Worm (Caenorhabditis elegans) whole organism, L4 larva: Measurements from ENCODE around the gene str-193.

Experiments used
- F10B5.3 ChIP-seq: sonication (generic microtip); optimal IDR thresholded peaks from 2 replicates; lab custom pipeline; 2016; ENCODE audit warnings: mild to moderate bottlenecking, missing genetic modification characterization, missing compliant biosample characterization
- Y48G9A.11 ChIP-seq: fragments of 200-800 bp; sonication (Bioruptor generic); IDR thresholded peaks from 2 replicates; pipeline ENCODE4 v1.3.6; 2022; ENCODE audit warnings: missing genetic modification reagents, missing genetic modification characterization, missing compliant biosample characterization
- arid-1 ChIP-seq: fragments of 200-800 bp; sonication (Bioruptor generic); conservative IDR thresholded peaks from 2 replicates; pipeline ENCODE4 v1.3.6; 2022; ENCODE audit warnings: missing genetic modification reagents, missing genetic modification characterization, missing compliant biosample characterization
- ceh-44 ChIP-seq: fragments of 200-800 bp; sonication (Bioruptor generic); IDR thresholded peaks from 2 replicates; pipeline ENCODE4 v1.3.6; 2022; ENCODE audit warnings: missing genetic modification reagents, missing genetic modification characterization, missing compliant biosample characterization
- ces-1 ChIP-seq: fragments of 150-350 bp; sonication (generic microtip); optimal IDR thresholded peaks from 4 replicates; lab custom pipeline; 2014; ENCODE audit warnings: missing biosample characterization, missing genetic modification reagents, missing genetic modification characterization
- daf-8 ChIP-seq: fragments of 200-800 bp; sonication (Bioruptor generic); IDR thresholded peaks from 2 replicates; pipeline ENCODE4 v1.3.6; 2022; ENCODE audit warnings: missing genetic modification characterization, missing compliant biosample characterization
- dmd-6 ChIP-seq: fragments of 200-800 bp; sonication (Bioruptor generic); IDR thresholded peaks from 2 replicates; pipeline ENCODE4 v1.3.6; 2022; ENCODE audit warnings: missing genetic modification reagents, missing genetic modification characterization, missing compliant biosample characterization
- fkh-10 ChIP-seq: fragments of 150-350 bp; optimal IDR thresholded peaks from 2 replicates; lab custom pipeline; 2014; ENCODE audit warnings: missing biosample characterization, missing genetic modification reagents, missing genetic modification characterization
- hlh-30 ChIP-seq: sonication (generic microtip); optimal IDR thresholded peaks from 2 replicates; lab custom pipeline; 2017; ENCODE audit warnings: antibody characterized with exemption, mild to moderate bottlenecking, missing genetic modification characterization, missing compliant biosample characterization; ENCODE audit not compliant: insufficient read depth
- jun-1 ChIP-seq: fragments of 150-350 bp; optimal IDR thresholded peaks from 2 replicates; lab custom pipeline; 2014; ENCODE audit warnings: missing biosample characterization, missing genetic modification reagents, missing genetic modification characterization
- lsy-2 ChIP-seq, 2 experiments: fragments of 150-350 bp in 1 of 2; sonication (generic microtip) in 1 of 2; optimal IDR thresholded peaks; 2 replicates each; lab custom pipeline; 2014 to 2017; ENCODE audit warnings: missing biosample characterization in 2 of 2, missing genetic modification characterization in 2 of 2
- mdl-1 ChIP-seq, 2 experiments: fragments of 150-350 bp in 1 of 2; sonication (generic microtip) in 1 of 2; optimal IDR thresholded peaks; 2 replicates each; lab custom pipeline; 2014 to 2017; ENCODE audit warnings: missing biosample characterization in 2 of 2, missing genetic modification characterization in 2 of 2
- nhr-11 ChIP-seq: fragments of 150-350 bp; optimal IDR thresholded peaks from 2 replicates; lab custom pipeline; 2014; ENCODE audit warnings: missing biosample characterization, missing genetic modification characterization
- nhr-25 ChIP-seq: sonication (generic microtip); optimal IDR thresholded peaks from 2 replicates; lab custom pipeline; 2017; ENCODE audit warnings: missing genetic modification characterization, mild to moderate bottlenecking, missing compliant biosample characterization, antibody characterized with exemption, moderate library complexity, borderline replicate concordance; ENCODE audit not compliant: insufficient read depth
- nhr-42 ChIP-seq: fragments of 200-800 bp; sonication (Bioruptor generic); IDR thresholded peaks from 2 replicates; pipeline ENCODE4 v1.3.6; 2022; ENCODE audit warnings: missing genetic modification characterization, missing compliant biosample characterization
- nhr-48 ChIP-seq: sonication (generic microtip); optimal IDR thresholded peaks from 2 replicates; lab custom pipeline; 2016; ENCODE audit warnings: mild to moderate bottlenecking, missing genetic modification characterization, missing compliant biosample characterization
- nhr-76 ChIP-seq: fragments of 150-350 bp; optimal IDR thresholded peaks from 2 replicates; lab custom pipeline; 2014; ENCODE audit warnings: missing biosample characterization, missing genetic modification characterization
- nhr-77 ChIP-seq: fragments of 150-350 bp; optimal IDR thresholded peaks from 2 replicates; lab custom pipeline; 2014; ENCODE audit warnings: missing biosample characterization, missing genetic modification characterization
- pha-4 ChIP-seq, 2 experiments: fragments of 150-350 bp in 1 of 2; fragments of 200-800 bp in 1 of 2; sonication (Bioruptor generic) in 1 of 2; IDR thresholded peaks in 1 of 2; optimal IDR thresholded peaks in 1 of 2; 2 replicates each; pipeline versions ENCODE4 v1.3.6 to Lab custom; 2014 to 2022; ENCODE audit warnings: missing genetic modification characterization in 2 of 2, missing genetic modification reagents in 2 of 2, missing biosample characterization in 1 of 2, missing compliant biosample characterization in 1 of 2
- php-3 ChIP-seq: fragments of 200-800 bp; sonication (Bioruptor generic); IDR thresholded peaks from 2 replicates; pipeline ENCODE4 v1.3.6; 2022; ENCODE audit warnings: missing genetic modification reagents, missing genetic modification characterization, missing compliant biosample characterization
- sdz-12 ChIP-seq: fragments of 200-800 bp; sonication (Bioruptor generic); optimal IDR thresholded peaks from 2 replicates; lab custom pipeline; 2018; ENCODE audit warnings: mild to moderate bottlenecking, missing genetic modification characterization, missing compliant biosample characterization
- set-16 ChIP-seq: fragments of 200-800 bp; sonication (Bioruptor generic); IDR thresholded peaks from 2 replicates; pipeline ENCODE4 v1.3.6; 2022; ENCODE audit warnings: missing genetic modification reagents, missing genetic modification characterization, missing compliant biosample characterization
- skn-1 ChIP-seq: fragments of 150-350 bp; optimal IDR thresholded peaks from 2 replicates; lab custom pipeline; 2014; ENCODE audit warnings: missing biosample characterization, missing genetic modification characterization
- snpc-1.2 ChIP-seq: fragments of 200-800 bp; sonication (Bioruptor generic); IDR thresholded peaks from 2 replicates; pipeline ENCODE4 v1.3.6; 2022; ENCODE audit warnings: missing genetic modification reagents, missing genetic modification characterization, missing compliant biosample characterization
- tag-97 ChIP-seq: fragments of 200-800 bp; sonication (Bioruptor generic); IDR thresholded peaks from 2 replicates; pipeline ENCODE4 v1.3.6; 2022; ENCODE audit warnings: missing genetic modification characterization, missing compliant biosample characterization
- tra-1 ChIP-seq: fragments of 200-800 bp; sonication (Bioruptor generic); IDR thresholded peaks from 2 replicates; pipeline ENCODE4 v1.3.6; 2022; ENCODE audit warnings: missing genetic modification reagents, missing genetic modification characterization, missing compliant biosample characterization
- unc-62 ChIP-seq, 3 experiments: fragments of 150-350 bp in 1 of 3; sonication (generic microtip); optimal IDR thresholded peaks in 2 of 3; peaks in 1 of 3; 1 replicate in 1 of 3; 2 replicates in 2 of 3; lab custom pipeline; 2014 to 2017; ENCODE audit warnings: missing biosample characterization in 3 of 3, missing genetic modification characterization in 3 of 3, missing genetic modification reagents in 3 of 3, missing genotype in 1 of 3
- zfp-3 ChIP-seq: fragments of 200-800 bp; sonication (Bioruptor generic); conservative IDR thresholded peaks from 2 replicates; pipeline ENCODE4 v1.3.6; 2022; ENCODE audit warnings: missing genetic modification reagents, missing genetic modification characterization, missing compliant biosample characterization

str-193 gene

DNA sequence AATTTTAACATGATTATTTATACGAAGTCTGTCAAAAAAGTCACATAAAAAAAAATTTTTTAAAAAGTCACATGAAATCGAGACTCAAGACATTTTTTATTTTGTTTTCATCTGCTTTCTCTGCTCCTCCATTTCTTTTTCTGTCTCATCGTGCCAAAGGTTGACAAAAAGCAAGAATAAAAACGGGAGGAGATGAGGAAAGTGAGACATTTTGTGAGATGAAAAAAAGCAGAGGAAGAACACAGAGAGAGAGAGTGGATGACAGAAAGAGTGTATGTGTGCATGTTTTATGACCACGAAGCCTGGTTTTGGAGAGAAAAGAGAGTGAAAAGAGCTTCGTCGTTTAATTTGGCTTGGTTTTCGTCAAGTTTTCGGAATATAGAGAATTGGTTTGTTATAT, 32.2 kb upstream of the str-193 start:
- no peak for TF ChIP-seq zfp-3 (GFP tag; lab: Robert Waterston, UW)
- peak; percentile 43 for TF ChIP-seq hlh-30 (tag; lab: Kevin White, UChicago)
- TF ChIP-seq nhr-48 (tag; lab: Kevin White, UChicago) = no peak
- peak in 1 of 2 experiments; percentile 32 for TF ChIP-seq lsy-2 (tag; optimal IDR thresholded peaks at IDR 0.05; lab: Kevin White, UChicago)

DNA sequence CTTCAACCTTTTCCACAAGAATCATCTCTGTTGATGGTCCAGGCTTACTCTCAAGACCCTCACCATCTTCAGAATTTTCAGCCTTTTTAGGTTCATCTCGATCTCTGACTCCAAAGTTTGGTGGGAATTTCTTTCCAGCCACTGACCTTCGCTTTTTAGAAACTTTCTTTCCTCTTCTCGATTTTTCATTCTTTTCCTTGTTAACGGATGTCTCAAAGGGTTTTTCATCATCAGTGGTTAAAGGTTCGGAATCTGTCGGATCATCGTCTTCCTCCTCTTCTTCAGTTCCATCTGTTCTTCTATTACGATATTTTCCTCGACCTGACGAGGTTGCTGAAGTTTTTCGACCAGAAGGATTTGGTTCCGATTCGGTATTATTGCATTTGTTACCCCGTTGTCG, 27.0 kb upstream of the str-193 start:
- TF ChIP-seq ces-1 (GFP tag; lab: Kevin White, UChicago) = no peak
- peak in 1 of 2 experiments; percentile 92 for TF ChIP-seq unc-62 (GFP tag; optimal IDR thresholded peaks at IDR 0.05 in 1 of 2; lab: Kevin White, UChicago)
- no peak for TF ChIP-seq unc-62 (tag; optimal IDR thresholded peaks at IDR 0.05; lab: Kevin White, UChicago)
- no peak for TF ChIP-seq daf-8 (GFP tag; lab: Robert Waterston, UW)
- TF ChIP-seq nhr-25 (tag; lab: Kevin White, UChicago) = no peak

DNA sequence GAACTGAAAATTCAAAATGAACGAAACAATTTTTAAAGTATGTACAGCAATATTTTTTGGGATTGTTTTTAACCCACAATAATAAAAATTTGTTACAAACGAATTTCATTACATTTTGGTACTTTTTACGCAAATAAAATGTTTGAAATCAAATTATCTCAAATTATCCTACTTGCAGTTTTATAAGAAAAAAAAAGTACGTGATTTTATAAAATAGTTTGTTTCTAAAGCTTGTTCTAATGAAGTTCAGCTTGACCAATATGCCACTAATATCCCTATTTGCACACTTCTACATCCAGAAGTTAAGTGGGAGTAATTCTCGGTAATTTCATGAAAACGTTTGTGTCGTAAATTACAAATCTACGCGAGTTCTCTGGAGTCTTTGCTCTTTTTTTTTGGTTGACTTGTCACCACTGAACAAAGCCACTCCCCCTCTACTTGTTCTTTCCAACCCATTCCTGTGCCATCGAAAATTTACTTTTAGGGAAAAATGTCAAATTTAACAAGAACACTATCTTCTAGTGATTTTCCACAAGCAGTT, 21.8 kb upstream of the str-193 start, which contains the start of gene sru-8:
Gene sru-8, plus strand, starts transcription at position 491 of the 541 bp plus-strand sequence.
- TF ChIP-seq sdz-12 (GFP tag; lab: Kevin White, UChicago) (no peak), arid-1 (GFP tag; lab: Robert Waterston, UW) (no peak), unc-62 (GFP tag; optimal IDR thresholded peaks at IDR 0.05 in 1 of 2; lab: Kevin White, UChicago) (peak in 1 of 2 experiments; percentile 91), unc-62 (tag; optimal IDR thresholded peaks at IDR 0.05; lab: Kevin White, UChicago) (no peak)

DNA sequence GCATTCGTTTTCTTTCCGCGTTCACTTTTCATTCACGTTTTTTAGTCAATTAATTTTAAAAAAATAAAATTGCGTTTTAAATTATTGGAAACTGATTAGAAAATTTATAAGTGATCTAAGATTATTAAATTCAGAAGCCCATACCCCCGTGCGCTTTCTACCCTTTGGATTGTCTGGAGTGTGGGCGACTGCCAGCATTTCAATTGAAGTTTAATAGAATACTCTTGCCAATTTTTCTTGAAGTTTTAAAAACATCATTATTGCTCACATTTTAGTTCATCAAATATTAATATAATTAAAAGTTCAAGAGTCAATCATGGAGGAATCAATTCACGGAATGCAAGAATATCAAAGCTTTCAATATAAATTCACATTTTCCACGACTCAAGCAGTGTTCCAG, 19.8 kb upstream of the str-193 start, which contains the start of gene sru-36:
Gene sru-36, plus strand, starts transcription at position 301 of the 400 bp plus-strand sequence.
- TF ChIP-seq nhr-42 (GFP tag; lab: Robert Waterston, UW) = no peak
- TF ChIP-seq tra-1 (GFP tag; lab: Robert Waterston, UW) = no peak
- no peak for TF ChIP-seq nhr-76
- no peak for TF ChIP-seq php-3 (GFP tag; lab: Robert Waterston, UW)
- TF ChIP-seq mdl-1 (tag; optimal IDR thresholded peaks at IDR 0.05; lab: Kevin White, UChicago) = no peak
- TF ChIP-seq set-16 = no peak
- no peak for TF ChIP-seq nhr-11 (tag; lab: Kevin White, UChicago)
- TF ChIP-seq skn-1 (tag; lab: Kevin White, UChicago) = no peak
- TF ChIP-seq dmd-6 (GFP tag; lab: Robert Waterston, UW) = no peak
- no peak for TF ChIP-seq jun-1 (tag; lab: Kevin White, UChicago)
- TF ChIP-seq nhr-77 = no peak
- no peak for TF ChIP-seq tag-97
- no peak for TF ChIP-seq Y48G9A.11
- TF ChIP-seq fkh-10 = no peak
- no peak for TF ChIP-seq snpc-1.2 (GFP tag; lab: Robert Waterston, UW)
- TF ChIP-seq pha-4 (GFP tag; IDR thresholded peaks at IDR 0.05; lab: Robert Waterston, UW) = no peak
- no peak for TF ChIP-seq pha-4 (tag; optimal IDR thresholded peaks at IDR 0.05; lab: Kevin White, UChicago)

DNA sequence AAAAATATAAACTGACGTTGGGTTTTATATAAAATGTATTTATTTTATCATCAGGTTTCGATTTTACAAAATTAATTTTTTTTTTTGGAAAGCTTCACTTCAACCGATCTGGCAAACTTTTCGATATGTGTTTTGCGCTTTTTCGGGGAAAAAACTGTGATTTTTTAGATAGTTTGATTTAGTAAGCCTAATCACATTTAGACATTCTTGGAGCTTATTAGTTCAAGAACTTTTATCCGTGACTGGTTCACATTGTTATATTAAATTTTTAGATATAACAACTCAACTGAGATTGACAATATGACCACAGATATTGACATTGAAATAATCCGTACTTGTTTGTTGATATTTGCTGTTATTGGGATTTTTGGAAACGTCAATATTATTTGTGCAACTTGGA, 16.1 kb upstream of the str-193 start, which contains the start of gene srsx-21:
Gene srsx-21, plus strand, starts transcription at position 301 of the 400 bp plus-strand sequence.
- TF ChIP-seq hlh-30 (tag; lab: Kevin White, UChicago) = no peak
- TF ChIP-seq nhr-42 (GFP tag; lab: Robert Waterston, UW) = no peak
- no peak for TF ChIP-seq F10B5.3 (tag; lab: Kevin White, UChicago)
- peak in 1 of 2 experiments; percentile 59 for TF ChIP-seq unc-62 (GFP tag; optimal IDR thresholded peaks at IDR 0.05 in 1 of 2; lab: Kevin White, UChicago)
- TF ChIP-seq unc-62 (tag; optimal IDR thresholded peaks at IDR 0.05; lab: Kevin White, UChicago) = no peak
- TF ChIP-seq nhr-25 (tag; lab: Kevin White, UChicago) = no peak
- no peak for TF ChIP-seq ceh-44 (GFP tag; lab: Robert Waterston, UW)
